Fruit fly (Drosophila melanogaster) whole organism, embryonic: ENCODE measurements around the gene Atg12.

Source experiments
- Aef1 ChIP-seq: fragments of 200-800 bp; sonication (Bioruptor generic); IDR thresholded peaks from 3 replicates; pipeline ENCODE4 v1.3.6; 2022; ENCODE audit warnings: missing biosample characterization, missing genetic modification characterization
- Bdp1 ChIP-seq: fragments of 200-800 bp; sonication (Bioruptor generic); optimal IDR thresholded peaks from 3 replicates; lab custom pipeline; 2016; ENCODE audit warnings: missing biosample characterization, missing genetic modification characterization
- Blimp-1 ChIP-seq: fragments of 200-800 bp; sonication (Bioruptor generic); optimal IDR thresholded peaks from 3 replicates; lab custom pipeline; 2018; ENCODE audit warnings: missing biosample characterization, missing genetic modification characterization, mild to moderate bottlenecking, moderate library complexity, missing genetic modification reagents
- CG10274 ChIP-seq: fragments of 200-800 bp; sonication (Bioruptor generic); optimal IDR thresholded peaks from 3 replicates; lab custom pipeline; 2017; ENCODE audit warnings: missing biosample characterization, mild to moderate bottlenecking, missing genetic modification characterization
- CG11085 ChIP-seq: fragments of 200-800 bp; sonication (Bioruptor generic); IDR thresholded peaks from 2 replicates; pipeline ENCODE4 v1.3.6; 2022; ENCODE audit warnings: missing biosample characterization, missing genetic modification characterization
- CG12299 ChIP-seq: fragments of 200-800 bp; sonication (Bioruptor generic); optimal IDR thresholded peaks from 2 replicates; lab custom pipeline; 2018; ENCODE audit warnings: missing biosample characterization, mild to moderate bottlenecking, missing genetic modification characterization
- CG14667 ChIP-seq: fragments of 200-800 bp; sonication (Bioruptor generic); IDR thresholded peaks from 2 replicates; pipeline ENCODE4 v1.3.6; 2022; ENCODE audit warnings: missing biosample characterization, missing genetic modification characterization
- CG16813 ChIP-seq: fragments of 200-800 bp; sonication (Bioruptor generic); IDR thresholded peaks from 3 replicates; pipeline ENCODE4 v1.3.6; 2022; ENCODE audit warnings: missing biosample characterization, missing genetic modification characterization; ENCODE audit not compliant: partially characterized antibody
- CG17359 ChIP-seq: fragments of 200-800 bp; sonication (Bioruptor generic); optimal IDR thresholded peaks from 3 replicates; lab custom pipeline; 2018; ENCODE audit warnings: missing biosample characterization, mild to moderate bottlenecking, missing genetic modification characterization, moderate library complexity
- CG17385 ChIP-seq: fragments of 200-800 bp; sonication (Bioruptor generic); optimal IDR thresholded peaks from 3 replicates; lab custom pipeline; 2018; ENCODE audit warnings: missing biosample characterization, mild to moderate bottlenecking, missing genetic modification characterization
- CG17612 ChIP-seq: fragments of 200-800 bp; sonication (Bioruptor generic); IDR thresholded peaks from 2 replicates; pipeline ENCODE4 v1.3.6; 2022; ENCODE audit warnings: missing biosample characterization, missing genetic modification characterization
- CG18011 ChIP-seq: fragments of 200-800 bp; sonication (Bioruptor generic); optimal IDR thresholded peaks from 2 replicates; lab custom pipeline; 2017; ENCODE audit warnings: missing biosample characterization, missing genetic modification characterization, mild to moderate bottlenecking, moderate library complexity, missing genotype
- CG1832 ChIP-seq: fragments of 200-800 bp; sonication (Bioruptor generic); optimal IDR thresholded peaks from 2 replicates; lab custom pipeline; 2017; ENCODE audit warnings: missing biosample characterization, mild to moderate bottlenecking, missing genetic modification characterization, inconsistent platforms
- CG2199 ChIP-seq: fragments of 200-800 bp; sonication (Bioruptor generic); IDR thresholded peaks from 3 replicates; pipeline ENCODE4 v1.3.6; 2022; ENCODE audit warnings: missing biosample characterization, missing genetic modification characterization
- CG2889 ChIP-seq: fragments of 200-800 bp; sonication (Bioruptor generic); IDR thresholded peaks from 3 replicates; pipeline ENCODE4 v1.3.6; 2022; ENCODE audit warnings: missing biosample characterization, missing genetic modification characterization
- CG30020 ChIP-seq: fragments of 200-800 bp; optimal IDR thresholded peaks from 2 replicates; lab custom pipeline; 2019; ENCODE audit warnings: missing biosample characterization, mild to moderate bottlenecking, missing genetic modification characterization, moderate library complexity
- CG31365 ChIP-seq: fragments of 200-800 bp; sonication (Bioruptor generic); optimal IDR thresholded peaks from 2 replicates; lab custom pipeline; 2018; ENCODE audit warnings: missing biosample characterization, mild to moderate bottlenecking, missing genetic modification characterization
- CG6654 ChIP-seq: fragments of 200-800 bp; sonication (Bioruptor generic); optimal IDR thresholded peaks from 2 replicates; lab custom pipeline; 2017; ENCODE audit warnings: missing biosample characterization, mild to moderate bottlenecking, missing genetic modification characterization
- CG7357 ChIP-seq: fragments of 200-800 bp; sonication (Bioruptor generic); IDR thresholded peaks from 3 replicates; pipeline ENCODE4 v1.3.6; 2022; ENCODE audit warnings: missing biosample characterization, missing genetic modification characterization
- CG7987 ChIP-seq: fragments of 200-800 bp; sonication (Bioruptor generic); optimal IDR thresholded peaks from 2 replicates; lab custom pipeline; 2018; ENCODE audit warnings: missing biosample characterization, mild to moderate bottlenecking, missing genetic modification characterization, moderate library complexity
- CG8290 ChIP-seq, 3 experiments: fragments of 200-800 bp; sonication (Bioruptor generic); optimal IDR thresholded peaks; 2 replicates each; lab custom pipeline; 2016 to 2019; ENCODE audit warnings: missing biosample characterization in 3 of 3, missing genetic modification characterization in 3 of 3, mild to moderate bottlenecking in 2 of 3, moderate library complexity in 1 of 3
- CoRest ChIP-seq: fragments of 200-800 bp; sonication (Bioruptor generic); optimal IDR thresholded peaks from 3 replicates; lab custom pipeline; 2018; ENCODE audit warnings: missing biosample characterization, mild to moderate bottlenecking, missing genetic modification characterization, moderate library complexity
- Hmr ChIP-seq: fragments of 200-800 bp; sonication (Bioruptor generic); optimal IDR thresholded peaks from 3 replicates; lab custom pipeline; 2017; ENCODE audit warnings: mild to moderate bottlenecking, missing biosample characterization, missing genetic modification reagents, missing genetic modification characterization
- Kr ChIP-seq: fragments of 200-800 bp; sonication (Bioruptor generic); optimal IDR thresholded peaks from 2 replicates; lab custom pipeline; 2017; ENCODE audit warnings: missing biosample characterization, mild to moderate bottlenecking, missing genetic modification characterization
- Neu2 ChIP-seq: fragments of 200-800 bp; sonication (Bioruptor generic); optimal IDR thresholded peaks from 3 replicates; lab custom pipeline; 2016; ENCODE audit warnings: missing biosample characterization, missing genetic modification characterization, borderline replicate concordance
- Nf-YB ChIP-seq: fragments of 200-800 bp; sonication (Bioruptor generic); optimal IDR thresholded peaks from 3 replicates; lab custom pipeline; 2019; ENCODE audit warnings: missing biosample characterization, mild to moderate bottlenecking, missing genetic modification characterization, moderate library complexity
- Sry-β ChIP-seq: fragments of 200-800 bp; sonication (Bioruptor generic); optimal IDR thresholded peaks from 2 replicates; lab custom pipeline; 2018; ENCODE audit warnings: missing biosample characterization, mild to moderate bottlenecking, missing genetic modification characterization, moderate library complexity
- Taf1 ChIP-seq: fragments of 200-800 bp; sonication (Bioruptor generic); IDR thresholded peaks from 2 replicates; pipeline ENCODE4 v1.3.6; 2022; ENCODE audit warnings: missing biosample characterization, missing genetic modification characterization
- Xrp1 ChIP-seq: fragments of 200-800 bp; sonication (Bioruptor generic); IDR thresholded peaks from 2 replicates; pipeline ENCODE4 v1.3.6; 2022; ENCODE audit warnings: missing biosample characterization, missing genetic modification characterization
- YL-1 ChIP-seq: fragments of 200-800 bp; sonication (Bioruptor generic); optimal IDR thresholded peaks from 3 replicates; lab custom pipeline; 2017; ENCODE audit warnings: missing biosample characterization, mild to moderate bottlenecking, missing genetic modification characterization
- bowl ChIP-seq: fragments of 200-800 bp; sonication (Bioruptor generic); IDR thresholded peaks from 2 replicates; pipeline ENCODE4 v1.3.6; 2022; ENCODE audit warnings: missing biosample characterization, missing genetic modification characterization
- cas ChIP-seq: fragments of 200-800 bp; sonication (Bioruptor generic); IDR thresholded peaks from 2 replicates; pipeline ENCODE4 v1.3.6; 2022; ENCODE audit warnings: missing biosample characterization, missing genetic modification characterization
- crp ChIP-seq, 2 experiments: fragments of 200-800 bp; sonication (Bioruptor generic); optimal IDR thresholded peaks; 2 replicates in 1 of 2; 3 replicates in 1 of 2; lab custom pipeline; 2017; ENCODE audit warnings: missing biosample characterization in 2 of 2, missing genetic modification characterization in 2 of 2, mild to moderate bottlenecking in 1 of 2, moderate library complexity in 1 of 2
- dan ChIP-seq: fragments of 200-800 bp; sonication (Bioruptor generic); IDR thresholded peaks from 2 replicates; pipeline ENCODE4 v1.3.6; 2022; ENCODE audit warnings: missing biosample characterization, missing genetic modification characterization
- disco-r ChIP-seq: fragments of 200-800 bp; sonication (Bioruptor generic); optimal IDR thresholded peaks from 2 replicates; lab custom pipeline; 2016; ENCODE audit warnings: missing biosample characterization, missing genetic modification characterization
- fru ChIP-seq: fragments of >200 bp; optimal IDR thresholded peaks from 2 replicates; lab custom pipeline; 2017
- gro ChIP-seq: fragments of 200-800 bp; sonication (Bioruptor generic); optimal IDR thresholded peaks from 2 replicates; lab custom pipeline; 2016; ENCODE audit warnings: missing biosample characterization, missing genetic modification characterization
- hbn ChIP-seq: fragments of 200-800 bp; sonication (Bioruptor generic); IDR thresholded peaks from 2 replicates; pipeline ENCODE4 v1.3.6; 2022; ENCODE audit warnings: missing biosample characterization, missing genetic modification characterization; ENCODE audit not compliant: partially characterized antibody
- jumu ChIP-seq: fragments of 200-800 bp; sonication (Bioruptor generic); optimal IDR thresholded peaks from 3 replicates; lab custom pipeline; 2016; ENCODE audit warnings: missing biosample characterization, missing genetic modification characterization
- org-1 ChIP-seq: fragments of 200-800 bp; sonication (Bioruptor generic); optimal IDR thresholded peaks from 2 replicates; lab custom pipeline; 2017; ENCODE audit warnings: missing biosample characterization, missing genetic modification characterization
- slou ChIP-seq: fragments of 200-800 bp; sonication (Bioruptor generic); optimal IDR thresholded peaks from 3 replicates; lab custom pipeline; 2016; ENCODE audit warnings: missing biosample characterization, missing genetic modification characterization
- so ChIP-seq: fragments of 200-800 bp; sonication (Bioruptor generic); IDR thresholded peaks from 3 replicates; pipeline ENCODE4 v1.3.6; 2022; ENCODE audit warnings: missing biosample characterization, missing genetic modification characterization
- tap ChIP-seq: fragments of 200-800 bp; optimal IDR thresholded peaks from 3 replicates; lab custom pipeline; 2019; ENCODE audit warnings: missing biosample characterization, mild to moderate bottlenecking, missing genetic modification characterization, moderate library complexity
- twi ChIP-seq: fragments of 200-800 bp; optimal IDR thresholded peaks from 2 replicates; lab custom pipeline; 2019; ENCODE audit warnings: missing biosample characterization, mild to moderate bottlenecking, missing genetic modification characterization, moderate library complexity
- tx ChIP-seq: fragments of 200-800 bp; sonication (Bioruptor generic); optimal IDR thresholded peaks from 2 replicates; lab custom pipeline; 2016; ENCODE audit warnings: missing biosample characterization, missing genetic modification characterization
- unpg ChIP-seq: fragments of 200-800 bp; sonication (Bioruptor generic); optimal IDR thresholded peaks from 3 replicates; lab custom pipeline; 2018; ENCODE audit warnings: missing biosample characterization, mild to moderate bottlenecking, missing genetic modification characterization, moderate library complexity
- usp ChIP-seq: fragments of >200 bp; optimal IDR thresholded peaks from 2 replicates; lab custom pipeline; 2017; ENCODE audit warnings: missing biosample characterization, missing genetic modification characterization
- wek ChIP-seq: fragments of 200-800 bp; sonication (Bioruptor generic); optimal IDR thresholded peaks from 3 replicates; lab custom pipeline; 2018; ENCODE audit warnings: missing biosample characterization, mild to moderate bottlenecking, missing genetic modification characterization, moderate library complexity
- yki ChIP-seq: fragments of >200 bp; optimal IDR thresholded peaks from 3 replicates; lab custom pipeline; 2018

Gene Atg12

dm6 chr3L:12090898-12091685 lies 45.7 kb upstream of the Atg12 start (continued):
- TF ChIP-seq dan (no peak), yki (lab: Kevin White, UChicago) (no peak), so (peak; percentile 48; the same call in 1 of the 3 replicates), twi (peak; percentile 23), gro (peak; percentile 44), CG2199 (GFP tag; lab: Robert Waterston, UW) (0 out of 3 replicates have a peak, but pooled peaks have one; percentile 36), Hmr (GFP tag; lab: Kevin White, UChicago) (peak; percentile 52), CG7357 (GFP tag; lab: Robert Waterston, UW) (no peak; the same call in 2 of the 3 replicates), crp (GFP tag; optimal IDR thresholded peaks at IDR 0.05; lab: Kevin White, UChicago) (no peak), Xrp1 (GFP tag; lab: Robert Waterston, UW) (no peak; the same call in 1 of the 2 replicates), bowl (no peak), CG11085 (peak; percentile 57; the same call in 1 of the 2 replicates), CG31365 (tag; lab: Kevin White, UChicago) (no peak), org-1 (GFP tag; lab: Kevin White, UChicago) (peak; percentile 53), CG18011 (GFP tag; lab: Kevin White, UChicago) (peak; percentile 28), YL-1 (GFP tag; lab: Kevin White, UChicago) (no peak), jumu (GFP tag; lab: Kevin White, UChicago) (no peak), disco-r (no peak), CG10274 (GFP tag; lab: Kevin White, UChicago) (peak; percentile 25), wek (GFP tag; lab: Kevin White, UChicago) (peak; percentile 55), Bdp1 (GFP tag; lab: Kevin White, UChicago) (no peak), Kr (GFP tag; lab: Kevin White, UChicago) (no peak), cas (GFP tag; lab: Robert Waterston, UW) (no peak), unpg (peak; percentile 56), CG6654 (no peak), CG7987 (GFP tag; lab: Kevin White, UChicago) (peak; percentile 49), Blimp-1 (GFP tag; lab: Kevin White, UChicago) (no peak), CG2889 (GFP tag; lab: Robert Waterston, UW) (0 out of 3 replicates have a peak, but pooled peaks have one; percentile 48), Aef1 (GFP tag; lab: Robert Waterston, UW) (peak; percentile 69), CoRest (peak; percentile 80), CG1832 (GFP tag; lab: Kevin White, UChicago) (no peak), Nf-YB (GFP tag; lab: Kevin White, UChicago) (peak; percentile 24), CG14667 (peak; percentile 45; the same call in 1 of the 2 replicates), hbn (no peak), slou (GFP tag; lab: Kevin White, UChicago) (peak; percentile 34), CG16813 (GFP tag; lab: Robert Waterston, UW) (no peak), tx (GFP tag; lab: Kevin White, UChicago) (no peak), tap (peak; percentile 54), Sry-β (no peak), CG8290 (GFP tag; optimal IDR thresholded peaks at IDR 0.05; lab: Kevin White, UChicago) (no peak), CG8290 (tag; optimal IDR thresholded peaks at IDR 0.05; lab: Kevin White, UChicago) (peak in 1 of 2 experiments; percentile 36), CG17612 (GFP tag; lab: Robert Waterston, UW) (peak; percentile 69; the same call in 1 of the 2 replicates), CG17385 (GFP tag; lab: Kevin White, UChicago) (peak; percentile 67), fru (no peak), CG30020 (no peak), Neu2 (no peak), CG12299 (tag; lab: Kevin White, UChicago) (no peak), CG17359 (tag; lab: Kevin White, UChicago) (peak; percentile 50), usp (GFP tag; lab: Kevin White, UChicago) (no peak), Taf1 (peak; percentile 66)
